Worm (Caenorhabditis elegans): ENCODE measurements around the gene bmk-1.

The bmk-1 gene

DNA sequence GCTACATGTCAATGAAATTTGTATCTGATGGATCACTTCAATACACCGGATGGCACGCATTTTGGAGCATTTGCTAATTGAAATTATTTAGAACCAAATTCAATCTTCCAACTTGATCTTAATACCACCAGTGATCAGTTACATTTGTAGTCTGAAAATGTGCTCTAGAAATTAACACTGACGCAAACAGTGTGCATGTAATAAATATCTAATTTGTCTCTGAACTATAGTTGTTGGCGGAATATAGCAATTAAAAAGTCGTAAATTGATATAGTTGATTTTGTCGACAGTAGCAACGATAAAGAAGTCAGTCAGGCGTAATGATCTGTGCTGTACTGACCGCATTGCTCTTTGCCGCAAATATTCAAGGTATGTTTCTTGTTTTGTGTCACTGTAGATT, 15.4 kb upstream of the bmk-1 start, which contains the start of gene clec-227:
Gene clec-227, plus strand, starts transcription at position 301 of the 400 bp plus-strand sequence.
- TF ChIP-seq nhr-48 (tag; optimal IDR thresholded peaks at IDR 0.05) = no peak
- peak; percentile 37 for TF ChIP-seq nhr-28 (tag; optimal IDR thresholded peaks at IDR 0.05)
- TF ChIP-seq mep-1 (tag; optimal IDR thresholded peaks at IDR 0.05) = no peak

ce11 chrV:14468931-14469330, 12.1 kb upstream of the bmk-1 start, which contains the start of gene clec-57:
Gene clec-57, plus strand, starts transcription at chrV:14469231.
- TF ChIP-seq unc-62 (GFP tag; optimal IDR thresholded peaks at IDR 0.05 in 1 of 2) (peak in 1 of 2 experiments; percentile 88), unc-62 (tag; optimal IDR thresholded peaks at IDR 0.05) (no peak), tag-97 (GFP tag; IDR thresholded peaks at IDR 0.05) (no peak)

DNA sequence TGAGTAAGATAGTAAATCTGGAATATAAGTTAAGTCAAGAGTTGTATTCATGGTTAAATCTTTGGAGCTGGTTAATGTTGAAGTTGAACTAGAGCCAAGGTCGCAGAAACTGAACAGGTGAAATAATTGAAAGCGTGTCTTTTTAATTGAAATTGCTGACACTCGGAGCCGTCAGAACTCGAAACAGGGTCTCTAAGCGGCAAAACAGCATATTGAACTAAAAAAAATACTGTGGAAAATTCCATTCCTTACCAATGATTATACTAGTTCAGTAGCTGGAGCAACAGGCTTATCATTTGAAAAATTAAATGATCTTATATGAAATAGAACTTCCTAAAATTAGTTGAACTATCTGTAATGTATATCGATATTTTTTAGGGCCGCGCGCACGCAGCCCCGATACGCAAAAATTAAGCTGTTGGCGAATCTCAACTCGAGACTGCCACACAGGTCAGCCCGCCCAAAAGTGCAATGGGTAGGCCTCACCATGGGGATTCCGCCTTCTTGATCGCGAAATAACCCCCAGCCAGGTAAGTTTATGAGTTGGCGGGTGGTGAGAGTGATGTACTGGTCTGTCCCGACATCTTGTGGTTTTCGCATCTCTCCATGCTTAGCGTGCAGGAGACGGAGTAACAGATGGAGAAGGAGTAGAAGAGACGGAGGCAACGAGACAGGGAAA, 11.6 kb upstream of the bmk-1 start, which contains the start of gene srz-97:
Gene srz-97, minus strand, starts transcription at position 51 of the 679 bp plus-strand sequence.
- TF ChIP-seq ctbp-1 (GFP tag; IDR thresholded peaks at IDR 0.05) (peak; percentile 33; the same call in 1 of the 2 replicates), T26A8.4 (GFP tag; IDR thresholded peaks at IDR 0.05) (peak; percentile 86), F10B5.3 (tag; optimal IDR thresholded peaks at IDR 0.05) (peak; percentile 37), aha-1 (tag) (peak; percentile 82), snpc-1.2 (GFP tag; IDR thresholded peaks at IDR 0.05) (peak; percentile 85), unc-130 (GFP tag; optimal IDR thresholded peaks at IDR 0.05) (peak; percentile 58), nhr-48 (tag; optimal IDR thresholded peaks at IDR 0.05) (peak; percentile 56), nhr-42 (GFP tag; IDR thresholded peaks at IDR 0.05) (peak; percentile 63; the same call in 1 of the 2 replicates), fkh-10 (GFP tag; optimal IDR thresholded peaks at IDR 0.05) (no peak), lin-1 (GFP tag; IDR thresholded peaks at IDR 0.05) (peak; percentile 68; the same call in 1 of the 2 replicates), ceh-28 (tag; optimal IDR thresholded peaks at IDR 0.05) (no peak), snpc-4 (tag; optimal IDR thresholded peaks at IDR 0.05) (peak; percentile 85), dmd-6 (GFP tag; IDR thresholded peaks at IDR 0.05) (peak; percentile 37), egl-27 (tag; optimal IDR thresholded peaks at IDR 0.05) (no peak), set-16 (GFP tag; IDR thresholded peaks at IDR 0.05) (no peak; the same call in none of the 2 replicates), nhr-111 (GFP tag; optimal IDR thresholded peaks at IDR 0.05) (no peak), nhr-25 (tag; optimal IDR thresholded peaks at IDR 0.05; ENCODE audit: borderline replicate concordance, insufficient read depth) (peak; percentile 21), ceh-44 (GFP tag; IDR thresholded peaks at IDR 0.05) (0 out of 2 replicates have a peak, but pooled peaks have one; percentile 58), lin-39 (tag; optimal IDR thresholded peaks at IDR 0.05) (no peak), mes-2 (tag; optimal IDR thresholded peaks at IDR 0.05; ENCODE audit: poor library complexity, severe bottlenecking) (peak; percentile 75), tra-1 (GFP tag; IDR thresholded peaks at IDR 0.05) (peak; percentile 40), unc-62 (GFP tag; optimal IDR thresholded peaks at IDR 0.05 in 1 of 2) (peak in 1 of 2 experiments; percentile 24), unc-62 (tag; optimal IDR thresholded peaks at IDR 0.05) (no peak), F37D6.2 (tag; optimal IDR thresholded peaks at IDR 0.05) (no peak), hlh-11 (tag; optimal IDR thresholded peaks at IDR 0.05) (peak; percentile 77), jun-1 (tag; optimal IDR thresholded peaks at IDR 0.05) (no peak), nhr-10 (tag; optimal IDR thresholded peaks at IDR 0.05) (no peak), F49E8.2 (tag; optimal IDR thresholded peaks at IDR 0.05; ENCODE audit: borderline replicate concordance) (peak; percentile 65), hlh-30 (tag; optimal IDR thresholded peaks at IDR 0.05; ENCODE audit: insufficient read depth) (peak; percentile 25), lin-15B (tag; optimal IDR thresholded peaks at IDR 0.05) (no peak), dmd-8 (GFP tag; IDR thresholded peaks at IDR 0.05) (0 out of 2 replicates have a peak, but pooled peaks have one; percentile 64), ceh-62 (tag; optimal IDR thresholded peaks at IDR 0.05) (no peak), egl-43 (GFP tag; IDR thresholded peaks at IDR 0.05) (peak; percentile 77), dve-1 (tag; optimal IDR thresholded peaks at IDR 0.05; ENCODE audit: insufficient read depth) (peak; percentile 40), rbr-2 (tag; optimal IDR thresholded peaks at IDR 0.05) (peak; percentile 35), ces-1 (GFP tag; optimal IDR thresholded peaks at IDR 0.05) (no peak), daf-19 (GFP tag; conservative IDR thresholded peaks at IDR 0.05) (0 out of 2 replicates have a peak, but pooled peaks have one; percentile 29), mxl-3 (GFP tag; optimal IDR thresholded peaks at IDR 0.05) (peak; percentile 7), lin-38 (GFP tag; IDR thresholded peaks at IDR 0.05) (no peak), php-3 (GFP tag; IDR thresholded peaks at IDR 0.05) (peak; percentile 61; the same call in 1 of the 2 replicates), ZK337.2 (GFP tag; IDR thresholded peaks at IDR 0.05) (0 out of 2 replicates have a peak, but pooled peaks have one; percentile 17)

Data from whole organism, L4 larva.